Worm (Caenorhabditis elegans): ENCODE data around the gene clec-261.

DNA sequence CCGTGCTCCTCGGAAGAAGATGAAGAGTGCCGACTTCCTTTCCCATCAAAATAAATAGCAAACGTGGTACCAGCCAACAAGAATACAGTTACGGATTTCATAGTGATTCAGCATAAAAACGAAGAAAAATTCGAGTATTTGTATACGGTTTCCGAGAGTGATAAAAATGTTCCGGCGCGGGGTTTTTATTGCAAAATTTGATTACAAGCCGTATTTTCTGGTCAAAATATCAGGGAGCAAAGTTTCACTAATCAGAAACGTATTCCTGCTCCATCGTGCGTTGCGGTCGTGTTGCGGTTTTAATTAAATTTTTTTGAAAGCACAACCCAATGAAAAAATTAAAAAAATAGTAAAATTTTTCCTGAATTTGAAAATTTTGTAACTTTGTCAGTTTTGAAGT lies at the start of gene clec-261:
- TF ChIP-seq C34F6.9 (tag; optimal IDR thresholded peaks at IDR 0.05) (no peak), sma-3 (GFP tag; optimal IDR thresholded peaks at IDR 0.05) (no peak)

Measured in whole organism, L2 larva.